Fruit fly (Drosophila melanogaster): ENCODE measurements around the gene Myo31DF.

dm6 chr2L:10472257-10472656 lies 34.3 kb downstream of the Myo31DF start:
- TF ChIP-seq kay (GFP tag; ENCODE audit: borderline replicate concordance) (peak; percentile 67), Crg-1 (GFP tag; optimal IDR thresholded peaks at IDR 0.05) (no peak), tj (GFP tag; optimal IDR thresholded peaks at IDR 0.05) (no peak), Clk (GFP tag; optimal IDR thresholded peaks at IDR 0.05) (no peak), pad (GFP tag; optimal IDR thresholded peaks at IDR 0.05) (no peak), toe (GFP tag; optimal IDR thresholded peaks at IDR 0.05) (no peak)
